Fruit fly (Drosophila melanogaster) whole organism, prepupa: ENCODE measurements around the gene Cpr100A.

ENCODE experiments used
- Blimp-1 ChIP-seq: fragments of 200-800 bp; sonication (Bioruptor generic); optimal IDR thresholded peaks from 3 replicates; lab custom pipeline; 2017; ENCODE audit warnings: missing biosample characterization, missing genetic modification characterization, mild to moderate bottlenecking, moderate library complexity, missing genetic modification reagents
- CG10631 ChIP-seq: fragments of 200-800 bp; sonication (Bioruptor generic); optimal IDR thresholded peaks from 2 replicates; lab custom pipeline; 2016; ENCODE audit warnings: missing biosample characterization, missing genetic modification characterization
- CG11762 ChIP-seq: fragments of 200-800 bp; sonication (Bioruptor generic); optimal IDR thresholded peaks from 3 replicates; lab custom pipeline; 2016; ENCODE audit warnings: missing biosample characterization, missing genetic modification characterization; ENCODE audit not compliant: insufficient read depth
- CG15336 ChIP-seq: fragments of 200-800 bp; sonication (Bioruptor generic); IDR thresholded peaks from 2 replicates; pipeline ENCODE4 v1.3.6; 2022; ENCODE audit warnings: missing biosample characterization, missing genetic modification characterization
- CG1621 ChIP-seq: fragments of 200-800 bp; sonication (Bioruptor generic); optimal IDR thresholded peaks from 3 replicates; lab custom pipeline; 2018; ENCODE audit warnings: missing biosample characterization, mild to moderate bottlenecking, missing genetic modification characterization
- CG16779 ChIP-seq: fragments of 200-800 bp; sonication (Bioruptor generic); optimal IDR thresholded peaks from 3 replicates; lab custom pipeline; 2017; ENCODE audit warnings: missing biosample characterization, mild to moderate bottlenecking, missing genetic modification characterization
- CG3032 ChIP-seq: fragments of 200-800 bp; optimal IDR thresholded peaks from 2 replicates; lab custom pipeline; 2019; ENCODE audit warnings: missing biosample characterization, mild to moderate bottlenecking, missing genetic modification characterization, moderate library complexity
- CG31627 ChIP-seq: fragments of 200-800 bp; sonication (Bioruptor generic); optimal IDR thresholded peaks from 3 replicates; lab custom pipeline; 2016; ENCODE audit warnings: missing biosample characterization, missing genetic modification characterization
- CG32006 ChIP-seq: fragments of 200-800 bp; sonication (Bioruptor generic); optimal IDR thresholded peaks from 3 replicates; lab custom pipeline; 2017; ENCODE audit warnings: missing biosample characterization, mild to moderate bottlenecking, missing genetic modification characterization
- CG4318 ChIP-seq: fragments of 200-800 bp; sonication (Bioruptor generic); optimal IDR thresholded peaks from 3 replicates; lab custom pipeline; 2017; ENCODE audit warnings: missing biosample characterization, mild to moderate bottlenecking, missing genetic modification characterization
- CG6792 ChIP-seq: fragments of 200-800 bp; sonication (Bioruptor generic); optimal IDR thresholded peaks from 3 replicates; lab custom pipeline; 2016; ENCODE audit warnings: missing biosample characterization, missing genetic modification characterization
- CG6854 ChIP-seq: fragments of 200-800 bp; sonication (Bioruptor generic); optimal IDR thresholded peaks from 2 replicates; lab custom pipeline; 2017; ENCODE audit warnings: missing biosample characterization, mild to moderate bottlenecking, missing genetic modification characterization
- CG7368 ChIP-seq: fragments of 200-800 bp; sonication (Bioruptor generic); optimal IDR thresholded peaks from 3 replicates; lab custom pipeline; 2016; ENCODE audit warnings: missing biosample characterization, missing genetic modification characterization
- CG8319 ChIP-seq: fragments of 200-800 bp; sonication (Bioruptor generic); optimal IDR thresholded peaks from 3 replicates; lab custom pipeline; 2016; ENCODE audit warnings: missing biosample characterization, missing genetic modification characterization
- CG8632 ChIP-seq: fragments of 200-800 bp; sonication (Bioruptor generic); optimal IDR thresholded peaks from 3 replicates; lab custom pipeline; 2016; ENCODE audit warnings: missing biosample characterization, missing genetic modification characterization
- CG9139 ChIP-seq: fragments of 200-800 bp; sonication (Bioruptor generic); optimal IDR thresholded peaks from 3 replicates; lab custom pipeline; 2017; ENCODE audit warnings: missing biosample characterization, mild to moderate bottlenecking, missing genetic modification characterization
- Eip93F ChIP-seq: fragments of 200-800 bp; sonication (Bioruptor generic); optimal IDR thresholded peaks from 2 replicates; lab custom pipeline; 2016; ENCODE audit warnings: missing biosample characterization, mild to moderate bottlenecking, missing genetic modification characterization
- Ets21C ChIP-seq: fragments of 200-800 bp; sonication (Bioruptor generic); optimal IDR thresholded peaks from 3 replicates; lab custom pipeline; 2016; ENCODE audit warnings: missing biosample characterization, missing genetic modification characterization
- Ets96B ChIP-seq: fragments of 200-800 bp; optimal IDR thresholded peaks from 2 replicates; lab custom pipeline; 2019; ENCODE audit warnings: missing biosample characterization, mild to moderate bottlenecking, missing genetic modification characterization, moderate library complexity
- Gug ChIP-seq: fragments of 200-800 bp; sonication (Bioruptor generic); IDR thresholded peaks from 2 replicates; pipeline ENCODE4 v1.3.6; 2022; ENCODE audit warnings: missing biosample characterization, missing genetic modification characterization
- Hr39 ChIP-seq: fragments of 200-800 bp; sonication (Bioruptor generic); optimal IDR thresholded peaks from 2 replicates; lab custom pipeline; 2016; ENCODE audit warnings: missing biosample characterization, missing genetic modification characterization
- Lpt ChIP-seq: fragments of 200-800 bp; sonication (Bioruptor generic); optimal IDR thresholded peaks from 3 replicates; lab custom pipeline; 2016; ENCODE audit warnings: missing biosample characterization, missing genetic modification characterization
- OdsH ChIP-seq: fragments of 200-800 bp; sonication (Bioruptor generic); optimal IDR thresholded peaks from 3 replicates; lab custom pipeline; 2016; ENCODE audit warnings: missing biosample characterization, missing genetic modification characterization
- Sox14 ChIP-seq: fragments of 200-800 bp; sonication (Bioruptor generic); optimal IDR thresholded peaks from 3 replicates; lab custom pipeline; 2016; ENCODE audit warnings: missing biosample characterization, missing genetic modification characterization
- achi ChIP-seq: fragments of 200-800 bp; sonication (Bioruptor generic); optimal IDR thresholded peaks from 3 replicates; lab custom pipeline; 2016; ENCODE audit warnings: missing biosample characterization, missing genetic modification characterization
- acj6 ChIP-seq: fragments of 200-800 bp; sonication (Bioruptor generic); optimal IDR thresholded peaks from 3 replicates; lab custom pipeline; 2016; ENCODE audit warnings: missing biosample characterization, missing genetic modification characterization
- cyc ChIP-seq: fragments of 200-800 bp; sonication (Bioruptor generic); optimal IDR thresholded peaks from 3 replicates; lab custom pipeline; 2016; ENCODE audit warnings: missing biosample characterization, missing genetic modification characterization
- dsx ChIP-seq: fragments of 200-800 bp; optimal IDR thresholded peaks from 3 replicates; lab custom pipeline; 2019; ENCODE audit warnings: missing biosample characterization, mild to moderate bottlenecking, missing genetic modification characterization, moderate library complexity; ENCODE audit not compliant: poor library complexity, severe bottlenecking
- eg ChIP-seq: fragments of 200-800 bp; sonication (Bioruptor generic); IDR thresholded peaks from 3 replicates; pipeline ENCODE4 v1.3.6; 2022; ENCODE audit warnings: missing biosample characterization, missing genetic modification characterization
- esn ChIP-seq: fragments of 200-800 bp; sonication (Bioruptor generic); optimal IDR thresholded peaks from 2 replicates; lab custom pipeline; 2016; ENCODE audit warnings: missing biosample characterization, mild to moderate bottlenecking, missing genetic modification characterization, moderate library complexity
- fd59A ChIP-seq: fragments of 200-800 bp; sonication (Bioruptor generic); optimal IDR thresholded peaks from 2 replicates; lab custom pipeline; 2017; ENCODE audit warnings: missing biosample characterization, mild to moderate bottlenecking, missing genetic modification characterization, missing genetic modification reagents
- fd85E ChIP-seq: fragments of 200-800 bp; sonication (Bioruptor generic); optimal IDR thresholded peaks from 3 replicates; lab custom pipeline; 2016; ENCODE audit warnings: missing biosample characterization, missing genetic modification characterization
- lz ChIP-seq: fragments of 200-800 bp; sonication (Bioruptor generic); optimal IDR thresholded peaks from 3 replicates; lab custom pipeline; 2016; ENCODE audit warnings: missing biosample characterization, missing genetic modification characterization
- net ChIP-seq: fragments of 200-800 bp; sonication (Bioruptor generic); optimal IDR thresholded peaks from 3 replicates; lab custom pipeline; 2016; ENCODE audit warnings: missing biosample characterization, missing genetic modification characterization
- pdm3 ChIP-seq: fragments of 200-800 bp; sonication (Bioruptor generic); optimal IDR thresholded peaks from 3 replicates; lab custom pipeline; 2016; ENCODE audit warnings: missing biosample characterization, missing genetic modification characterization
- spab ChIP-seq: fragments of 200-800 bp; sonication (Bioruptor generic); optimal IDR thresholded peaks from 2 replicates; lab custom pipeline; 2017; ENCODE audit warnings: missing biosample characterization, mild to moderate bottlenecking, missing genetic modification characterization, missing genetic modification reagents
- svp ChIP-seq: fragments of 200-800 bp; sonication (Bioruptor generic); peaks from one replicate; lab custom pipeline; 2016; ENCODE audit warnings: missing biosample characterization, missing genetic modification characterization
- topi ChIP-seq: fragments of 200-800 bp; sonication (Bioruptor generic); optimal IDR thresholded peaks from 3 replicates; lab custom pipeline; 2016; ENCODE audit warnings: missing biosample characterization, missing genetic modification characterization
- vri ChIP-seq: fragments of 200-800 bp; sonication (Bioruptor generic); optimal IDR thresholded peaks from 3 replicates; lab custom pipeline; 2016; ENCODE audit warnings: missing biosample characterization, mild to moderate bottlenecking, missing genetic modification characterization

The Cpr100A gene

DNA sequence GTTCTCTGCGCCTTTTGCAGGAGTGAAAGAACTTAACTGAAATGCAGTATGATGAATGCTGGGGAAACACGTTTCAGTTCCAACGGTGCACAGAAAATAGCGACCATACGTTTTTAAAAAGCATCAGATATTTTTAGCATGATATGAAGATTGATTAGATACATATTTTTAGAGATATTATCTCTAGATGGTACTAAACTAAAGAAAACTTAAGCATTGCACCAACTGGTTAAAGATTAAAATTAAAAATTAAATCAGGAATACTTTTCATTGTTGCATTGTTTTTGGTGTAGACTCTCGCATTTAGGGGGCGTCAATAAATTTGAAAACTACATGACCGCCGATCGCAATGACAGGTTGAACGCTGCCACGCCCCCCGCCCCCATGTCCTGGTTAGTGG is 23.6 kb upstream of the Cpr100A start (continued):
- TF ChIP-seq spab (GFP tag; lab: Kevin White, UChicago): no peak
- TF ChIP-seq net (GFP tag; lab: Kevin White, UChicago): no peak
- TF ChIP-seq OdsH (GFP tag; lab: Kevin White, UChicago): peak; percentile 47
- no peak for TF ChIP-seq CG15336 (GFP tag; lab: Robert Waterston, UW)
- no peak for TF ChIP-seq Eip93F
- peak; percentile 47 for TF ChIP-seq pdm3 (GFP tag; lab: Kevin White, UChicago)
- peak; percentile 53 for TF ChIP-seq cyc (GFP tag; lab: Kevin White, UChicago)
- peak; percentile 28 for TF ChIP-seq acj6 (GFP tag; lab: Kevin White, UChicago)
- TF ChIP-seq CG9139 (GFP tag; lab: Kevin White, UChicago): no peak
- peak; percentile 16 for TF ChIP-seq CG11762
- no peak for TF ChIP-seq Blimp-1 (GFP tag; lab: Kevin White, UChicago)
- peak; percentile 76 for TF ChIP-seq topi (GFP tag; lab: Kevin White, UChicago)
- peak; percentile 61 for TF ChIP-seq Hr39 (GFP tag; lab: Kevin White, UChicago)
- no peak for TF ChIP-seq eg (GFP tag; lab: Robert Waterston, UW)
- peak; percentile 43 for TF ChIP-seq CG6792 (GFP tag; lab: Kevin White, UChicago)
- peak; percentile 51 for TF ChIP-seq CG8632 (GFP tag; lab: Kevin White, UChicago)
- peak; percentile 60 for TF ChIP-seq CG3032
- no peak for TF ChIP-seq CG16779 (tag; lab: Kevin White, UChicago)
- no peak for TF ChIP-seq CG6854 (GFP tag; lab: Kevin White, UChicago)
- TF ChIP-seq vri: no peak
- TF ChIP-seq Sox14 (GFP tag; lab: Kevin White, UChicago): no peak
- TF ChIP-seq fd59A (GFP tag; lab: Kevin White, UChicago): peak; percentile 3
- TF ChIP-seq Gug (GFP tag; lab: Robert Waterston, UW): peak; percentile 12; the same call in 1 of the 2 replicates
- TF ChIP-seq CG8319 (GFP tag; lab: Kevin White, UChicago): no peak
- TF ChIP-seq CG4318 (GFP tag; lab: Kevin White, UChicago): no peak
- peak; percentile 7 for TF ChIP-seq CG10631
- TF ChIP-seq CG1621 (tag; lab: Kevin White, UChicago): no peak
- no peak for TF ChIP-seq Lpt
- TF ChIP-seq CG7368 (GFP tag; lab: Kevin White, UChicago): no peak
- TF ChIP-seq lz (GFP tag; lab: Kevin White, UChicago): peak; percentile 71
- TF ChIP-seq Ets96B (tag; lab: Kevin White, UChicago): peak; percentile 68

DNA sequence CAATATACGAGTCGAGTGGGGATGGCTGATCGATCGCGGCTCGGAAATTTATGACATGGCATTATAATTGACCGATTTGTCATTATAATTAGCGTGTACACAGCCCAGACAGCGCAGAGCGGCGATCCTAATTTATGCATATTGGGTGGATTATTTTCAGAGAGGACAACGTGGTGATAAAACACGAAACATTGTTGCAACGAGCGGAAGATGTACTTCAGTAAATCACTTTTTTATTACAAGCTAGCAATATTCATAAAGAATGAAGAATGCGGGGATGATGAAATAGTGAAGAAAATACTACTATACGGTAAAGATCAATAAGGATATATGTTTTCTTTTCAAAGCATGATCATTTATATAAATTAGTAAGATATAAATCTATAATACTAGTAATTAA is 22.9 kb upstream of the Cpr100A start:
- TF ChIP-seq fd59A (GFP tag; lab: Kevin White, UChicago): no peak
- no peak for TF ChIP-seq CG3032
- TF ChIP-seq dsx (GFP tag; lab: Kevin White, UChicago): peak; percentile 92

dm6 chr3R:30849473-30850145 is 17.7 kb upstream of the Cpr100A start:
- no peak for TF ChIP-seq achi (GFP tag; lab: Kevin White, UChicago)
- no peak for TF ChIP-seq OdsH (GFP tag; lab: Kevin White, UChicago)
- TF ChIP-seq CG15336 (GFP tag; lab: Robert Waterston, UW): no peak
- TF ChIP-seq lz (GFP tag; lab: Kevin White, UChicago): no peak
- TF ChIP-seq topi (GFP tag; lab: Kevin White, UChicago): no peak
- no peak for TF ChIP-seq CG32006 (GFP tag; lab: Kevin White, UChicago)

- no peak for TF ChIP-seq CG31627 (GFP tag; lab: Kevin White, UChicago)
- TF ChIP-seq esn: no peak
- no peak for TF ChIP-seq CG6854 (GFP tag; lab: Kevin White, UChicago)
- TF ChIP-seq CG6792 (GFP tag; lab: Kevin White, UChicago): no peak
- TF ChIP-seq vri: no peak
- TF ChIP-seq CG7368 (GFP tag; lab: Kevin White, UChicago): no peak
- TF ChIP-seq Ets96B (tag; lab: Kevin White, UChicago): no peak
- TF ChIP-seq spab (GFP tag; lab: Kevin White, UChicago): no peak
- no peak for TF ChIP-seq Eip93F
- no peak for TF ChIP-seq CG8632 (GFP tag; lab: Kevin White, UChicago)
- TF ChIP-seq Ets21C (GFP tag; lab: Kevin White, UChicago): no peak
- no peak for TF ChIP-seq svp (GFP tag; lab: Kevin White, UChicago)
- no peak for TF ChIP-seq fd85E (GFP tag; lab: Kevin White, UChicago)
- TF ChIP-seq Lpt: no peak
Measured at dm6 chr3R:30850460-30850859, 16.9 kb upstream of the Cpr100A start.
